Fruit fly (Drosophila melanogaster): ENCODE measurements around the gene CG17328.

CG17328 gene

dm6 chr2L:16272730-16273129, 27.0 kb upstream of the CG17328 start (continued):
- TF ChIP-seq Ada2b (GFP tag; IDR thresholded peaks at IDR 0.05) (0 out of 2 replicates have a peak, but pooled peaks have one; percentile 6), Meics (GFP tag; optimal IDR thresholded peaks at IDR 0.05) (peak; percentile 50), CG11247 (GFP tag; IDR thresholded peaks at IDR 0.05) (peak; percentile 23; the same call in 1 of the 2 replicates), CG34422 (GFP tag; IDR thresholded peaks at IDR 0.05) (peak; percentile 22; the same call in 1 of the 3 replicates), CG12071 (GFP tag; optimal IDR thresholded peaks at IDR 0.05) (peak; percentile 51), Adf1 (GFP tag; IDR thresholded peaks at IDR 0.05) (peak; percentile 41; the same call in 1 of the 2 replicates), ci (GFP tag; IDR thresholded peaks at IDR 0.05) (peak; percentile 72; the same call in 2 of the 3 replicates), HHEX (GFP tag; optimal IDR thresholded peaks at IDR 0.05) (peak; percentile 60), abd-A (tag; optimal IDR thresholded peaks at IDR 0.05) (peak; percentile 51), CG1233 (GFP tag; optimal IDR thresholded peaks at IDR 0.05) (peak; percentile 34), BtbVII (GFP tag; optimal IDR thresholded peaks at IDR 0.05) (peak; percentile 46), fd96Cb (tag; optimal IDR thresholded peaks at IDR 0.05) (no peak), Atf6 (GFP tag; IDR thresholded peaks at IDR 0.05) (peak; percentile 39; the same call in 1 of the 2 replicates), org-1 (GFP tag; optimal IDR thresholded peaks at IDR 0.05) (peak; percentile 20), gt (GFP tag; IDR thresholded peaks at IDR 0.05) (no peak), toy (GFP tag; IDR thresholded peaks at IDR 0.05) (no peak), exex (tag; optimal IDR thresholded peaks at IDR 0.05) (peak; percentile 29), sob (GFP tag; IDR thresholded peaks at IDR 0.05) (0 out of 2 replicates have a peak, but pooled peaks have one; percentile 33), CG34376 (GFP tag; optimal IDR thresholded peaks at IDR 0.05) (peak; percentile 71), sens (GFP tag) (peak; percentile 59), MTF-1 (GFP tag; optimal IDR thresholded peaks at IDR 0.05; ENCODE audit: borderline replicate concordance) (peak; percentile 63), Blimp-1 (GFP tag; optimal IDR thresholded peaks at IDR 0.05) (peak; percentile 29), CG9609 (GFP tag; optimal IDR thresholded peaks at IDR 0.05) (no peak), D19A (tag; optimal IDR thresholded peaks at IDR 0.05) (peak; percentile 1), CoRest (tag; optimal IDR thresholded peaks at IDR 0.05) (peak; percentile 8), CG34224 (GFP tag; IDR thresholded peaks at IDR 0.05; ENCODE audit: partially characterized antibody) (no peak), nerfin-1 (tag; optimal IDR thresholded peaks at IDR 0.05) (peak; percentile 2), CG9876 (GFP tag; optimal IDR thresholded peaks at IDR 0.05) (no peak), CrebB (tag; optimal IDR thresholded peaks at IDR 0.05) (peak; percentile 26), gem (tag; optimal IDR thresholded peaks at IDR 0.05) (peak; percentile 22), trem (tag; optimal IDR thresholded peaks at IDR 0.05) (no peak), odd (GFP tag; optimal IDR thresholded peaks at IDR 0.05) (peak; percentile 64), CG13296 (GFP tag; optimal IDR thresholded peaks at IDR 0.05) (peak; percentile 71), bbx (GFP tag; IDR thresholded peaks at IDR 0.05; ENCODE audit: partially characterized antibody) (no peak), CG17568 (GFP tag; optimal IDR thresholded peaks at IDR 0.05) (peak; percentile 49), Hand (GFP tag; optimal IDR thresholded peaks at IDR 0.05) (peak; percentile 29), CG12299 (tag; optimal IDR thresholded peaks at IDR 0.05) (peak; percentile 7), Vsx1 (GFP tag; optimal IDR thresholded peaks at IDR 0.05) (peak; percentile 71), fru (optimal IDR thresholded peaks at IDR 0.05) (no peak), sd (tag; optimal IDR thresholded peaks at IDR 0.05) (peak; percentile 91), nau (GFP tag; optimal IDR thresholded peaks at IDR 0.05) (peak; percentile 75), CG8924 (tag; optimal IDR thresholded peaks at IDR 0.05) (peak; percentile 36), Hr3 (GFP tag; optimal IDR thresholded peaks at IDR 0.05) (no peak), CG15514 (GFP tag; optimal IDR thresholded peaks at IDR 0.05) (peak; percentile 67), Rfx (GFP tag; IDR thresholded peaks at IDR 0.05) (peak; percentile 32; the same call in 1 of the 2 replicates), CG17385 (GFP tag; optimal IDR thresholded peaks at IDR 0.05) (peak; percentile 17), CG11085 (GFP tag; IDR thresholded peaks at IDR 0.05) (no peak), ac (GFP tag; optimal IDR thresholded peaks at IDR 0.05) (peak; percentile 19), Awh (GFP tag; IDR thresholded peaks at IDR 0.05) (peak; percentile 65; the same call in 1 of the 2 replicates), HLH3B (GFP tag; IDR thresholded peaks at IDR 0.05) (peak; percentile 11; the same call in 1 of the 2 replicates)

Measured in whole organism, embryonic.